Fruit fly (Drosophila melanogaster) whole organism, embryonic: ENCODE data around the gene Cpr64Ad.
A peak's percentile ranks its signal among the peaks of the same experiment; 100 is the strongest.

Experiments used
- Atf3 ChIP-seq: fragments of 200-800 bp; sonication (Bioruptor generic); optimal IDR thresholded peaks from 3 replicates; lab custom pipeline; 2016; ENCODE audit warnings: missing biosample characterization, missing genetic modification characterization
- Bteb2 ChIP-seq: fragments of 200-800 bp; sonication (Bioruptor generic); optimal IDR thresholded peaks from 2 replicates; lab custom pipeline; 2016; ENCODE audit warnings: missing biosample characterization, missing genetic modification characterization
- CG10267 ChIP-seq: fragments of 200-800 bp; sonication (Bioruptor generic); optimal IDR thresholded peaks from 2 replicates; lab custom pipeline; 2018; ENCODE audit warnings: missing biosample characterization, mild to moderate bottlenecking, missing genetic modification characterization, moderate library complexity
- CG10274 ChIP-seq: fragments of 200-800 bp; sonication (Bioruptor generic); optimal IDR thresholded peaks from 3 replicates; lab custom pipeline; 2017; ENCODE audit warnings: missing biosample characterization, mild to moderate bottlenecking, missing genetic modification characterization
- CG12942 ChIP-seq: fragments of 200-800 bp; sonication (Bioruptor generic); optimal IDR thresholded peaks from 3 replicates; lab custom pipeline; 2016; ENCODE audit warnings: missing biosample characterization, missing genetic modification characterization
- CG13296 ChIP-seq: fragments of 200-800 bp; sonication (Bioruptor generic); optimal IDR thresholded peaks from 3 replicates; lab custom pipeline; 2018; ENCODE audit warnings: missing biosample characterization, mild to moderate bottlenecking, missing genetic modification characterization
- CG15514 ChIP-seq: fragments of 200-800 bp; sonication (Bioruptor generic); optimal IDR thresholded peaks from 3 replicates; lab custom pipeline; 2017; ENCODE audit warnings: missing biosample characterization, missing genetic modification characterization, mild to moderate bottlenecking, moderate library complexity, missing genetic modification reagents
- CG16779 ChIP-seq: fragments of 200-800 bp; sonication (Bioruptor generic); IDR thresholded peaks from 2 replicates; pipeline ENCODE4 v1.3.6; 2022; ENCODE audit warnings: missing biosample characterization, missing genetic modification characterization
- CG18599 ChIP-seq: fragments of 200-800 bp; sonication (Bioruptor generic); optimal IDR thresholded peaks from 3 replicates; lab custom pipeline; 2017; ENCODE audit warnings: missing biosample characterization, missing genetic modification characterization, mild to moderate bottlenecking, moderate library complexity, missing genetic modification reagents
- CG2120 ChIP-seq: fragments of 200-800 bp; sonication (Bioruptor generic); optimal IDR thresholded peaks from 3 replicates; lab custom pipeline; 2016; ENCODE audit warnings: missing biosample characterization, missing genetic modification characterization
- CG2129 ChIP-seq: fragments of 200-800 bp; sonication (Bioruptor generic); IDR thresholded peaks from 2 replicates; pipeline ENCODE4 v1.3.6; 2022; ENCODE audit warnings: missing biosample characterization, missing genetic modification characterization; ENCODE audit not compliant: partially characterized antibody
- CG3995 ChIP-seq: fragments of 200-800 bp; sonication (Bioruptor generic); optimal IDR thresholded peaks from 3 replicates; lab custom pipeline; 2016; ENCODE audit warnings: missing biosample characterization, missing genetic modification characterization
- CG4328 ChIP-seq: fragments of 200-800 bp; sonication (Bioruptor generic); optimal IDR thresholded peaks from 3 replicates; lab custom pipeline; 2017; ENCODE audit warnings: missing biosample characterization, missing genetic modification reagents, missing genetic modification characterization
- CG4360 ChIP-seq: fragments of 200-800 bp; sonication (Bioruptor generic); IDR thresholded peaks from 2 replicates; pipeline ENCODE4 v1.3.6; 2022; ENCODE audit warnings: missing biosample characterization, missing genetic modification characterization
- CG6254 ChIP-seq: fragments of 200-800 bp; sonication (Bioruptor generic); optimal IDR thresholded peaks from 3 replicates; lab custom pipeline; 2017; ENCODE audit warnings: mild to moderate bottlenecking, missing biosample characterization, missing genetic modification reagents, missing genetic modification characterization
- CG6683 ChIP-seq: fragments of 200-800 bp; sonication (Bioruptor generic); optimal IDR thresholded peaks from 2 replicates; lab custom pipeline; 2017; ENCODE audit warnings: missing biosample characterization, mild to moderate bottlenecking, missing genetic modification characterization, missing genetic modification reagents
- CG8281 ChIP-seq: fragments of 200-800 bp; sonication (Bioruptor generic); optimal IDR thresholded peaks from 2 replicates; lab custom pipeline; 2018; ENCODE audit warnings: missing biosample characterization, mild to moderate bottlenecking, missing genetic modification characterization, moderate library complexity
- CG8944 ChIP-seq: fragments of 200-800 bp; sonication (Bioruptor generic); optimal IDR thresholded peaks from 3 replicates; lab custom pipeline; 2016; ENCODE audit warnings: missing biosample characterization, missing genetic modification characterization
- CG9437 ChIP-seq: fragments of 200-800 bp; sonication (Bioruptor generic); optimal IDR thresholded peaks from 2 replicates; lab custom pipeline; 2018; ENCODE audit warnings: missing biosample characterization, mild to moderate bottlenecking, missing genetic modification characterization
- Dll ChIP-seq: fragments of 200-800 bp; sonication (Bioruptor generic); IDR thresholded peaks from 4 replicates; pipeline ENCODE4 v1.3.6; 2022; ENCODE audit warnings: missing biosample characterization, missing genetic modification characterization; ENCODE audit not compliant: partially characterized antibody
- Ets65A ChIP-seq: fragments of 200-800 bp; sonication (Bioruptor generic); peaks from one replicate; lab custom pipeline; 2016; ENCODE audit warnings: missing biosample characterization, missing genetic modification characterization
- Fer2 ChIP-seq: fragments of 200-800 bp; sonication (Bioruptor generic); optimal IDR thresholded peaks from 2 replicates; lab custom pipeline; 2018; ENCODE audit warnings: missing biosample characterization, mild to moderate bottlenecking, missing genetic modification characterization, moderate library complexity
- Hmr ChIP-seq: fragments of 200-800 bp; sonication (Bioruptor generic); optimal IDR thresholded peaks from 3 replicates; lab custom pipeline; 2017; ENCODE audit warnings: mild to moderate bottlenecking, missing biosample characterization, missing genetic modification reagents, missing genetic modification characterization
- Hsf ChIP-seq: fragments of 200-800 bp; sonication (Bioruptor generic); optimal IDR thresholded peaks from 3 replicates; lab custom pipeline; 2016; ENCODE audit warnings: missing biosample characterization, missing genetic modification characterization
- MBD-R2 ChIP-seq: fragments of 200-800 bp; sonication (Bioruptor generic); IDR thresholded peaks from 2 replicates; pipeline ENCODE4 v1.3.6; 2022; ENCODE audit warnings: missing biosample characterization, missing genetic modification characterization
- MTF-1 ChIP-seq: fragments of 200-800 bp; sonication (Bioruptor generic); optimal IDR thresholded peaks from 2 replicates; lab custom pipeline; 2018; ENCODE audit warnings: missing biosample characterization, mild to moderate bottlenecking, missing genetic modification characterization, borderline replicate concordance
- Pdp1 ChIP-seq, 2 experiments: fragments of 200-800 bp; sonication (Bioruptor generic); optimal IDR thresholded peaks; 3 replicates each; lab custom pipeline; 2016; ENCODE audit warnings: missing biosample characterization in 2 of 2, missing genetic modification characterization in 2 of 2, mild to moderate bottlenecking in 1 of 2, moderate library complexity in 1 of 2
- Ptx1 ChIP-seq: fragments of 200-800 bp; sonication (Bioruptor generic); IDR thresholded peaks from 2 replicates; pipeline ENCODE4 v1.3.6; 2022; ENCODE audit warnings: missing biosample characterization, missing genetic modification characterization
- Rfx ChIP-seq: fragments of 200-800 bp; sonication (Bioruptor generic); IDR thresholded peaks from 2 replicates; pipeline ENCODE4 v1.3.6; 2022; ENCODE audit warnings: missing biosample characterization, missing genetic modification characterization
- Side ChIP-seq: fragments of 200-800 bp; sonication (Bioruptor generic); optimal IDR thresholded peaks from 2 replicates; lab custom pipeline; 2016; ENCODE audit warnings: missing biosample characterization, missing genetic modification characterization
- Sry-β ChIP-seq: fragments of 200-800 bp; sonication (Bioruptor generic); optimal IDR thresholded peaks from 2 replicates; lab custom pipeline; 2018; ENCODE audit warnings: missing biosample characterization, mild to moderate bottlenecking, missing genetic modification characterization, moderate library complexity
- Trl ChIP-seq, 3 experiments: fragments of >200 bp in 2 of 3; fragments of 200-800 bp in 1 of 3; sonication (Bioruptor generic) in 1 of 3; optimal IDR thresholded peaks; 2 replicates in 1 of 3; 3 replicates in 2 of 3; lab custom pipeline; 2016 to 2017; ENCODE audit warnings: missing biosample characterization in 1 of 3, missing genetic modification characterization in 1 of 3
- ab ChIP-seq: fragments of 200-800 bp; sonication (Bioruptor generic); optimal IDR thresholded peaks from 2 replicates; lab custom pipeline; 2016; ENCODE audit warnings: missing biosample characterization, missing genetic modification characterization
- ap ChIP-seq: fragments of 200-800 bp; sonication (Bioruptor generic); IDR thresholded peaks from 2 replicates; pipeline ENCODE4 v1.3.6; 2022; ENCODE audit warnings: missing biosample characterization, missing genetic modification characterization
- bcd ChIP-seq: fragments of 200-800 bp; sonication (Bioruptor generic); optimal IDR thresholded peaks from 2 replicates; lab custom pipeline; 2017; ENCODE audit warnings: missing biosample characterization, mild to moderate bottlenecking, missing genetic modification characterization
- ewg ChIP-seq: fragments of 200-800 bp; sonication (Bioruptor generic); optimal IDR thresholded peaks from 3 replicates; lab custom pipeline; 2017; ENCODE audit warnings: mild to moderate bottlenecking, missing biosample characterization, missing genetic modification reagents, missing genetic modification characterization
- fd3F ChIP-seq: fragments of 200-800 bp; sonication (Bioruptor generic); optimal IDR thresholded peaks from 2 replicates; lab custom pipeline; 2018; ENCODE audit warnings: missing biosample characterization, mild to moderate bottlenecking, missing genetic modification characterization, moderate library complexity
- gsb ChIP-seq: fragments of 200-800 bp; sonication (Bioruptor generic); IDR thresholded peaks from 2 replicates; pipeline ENCODE4 v1.3.6; 2022; ENCODE audit warnings: missing biosample characterization, missing genetic modification characterization
- gsb-n ChIP-seq: fragments of 200-800 bp; sonication (Bioruptor generic); optimal IDR thresholded peaks from 3 replicates; lab custom pipeline; 2018; ENCODE audit warnings: missing biosample characterization, mild to moderate bottlenecking, missing genetic modification characterization
- h ChIP-seq: fragments of >200 bp; optimal IDR thresholded peaks from 2 replicates; lab custom pipeline; 2017
- ranshi ChIP-seq: fragments of 200-800 bp; sonication (Bioruptor generic); IDR thresholded peaks from 2 replicates; pipeline ENCODE4 v1.3.6; 2022; ENCODE audit warnings: missing biosample characterization, missing genetic modification characterization
- row ChIP-seq: fragments of 200-800 bp; sonication (Bioruptor generic); IDR thresholded peaks from 3 replicates; pipeline ENCODE4 v1.3.6; 2022; ENCODE audit warnings: missing biosample characterization, missing genetic modification characterization
- seq ChIP-seq: fragments of 200-800 bp; sonication (Bioruptor generic); IDR thresholded peaks from 2 replicates; pipeline ENCODE4 v1.3.6; 2022; ENCODE audit warnings: missing biosample characterization, missing genetic modification characterization
- slbo ChIP-seq: fragments of 200-800 bp; sonication (Bioruptor generic); IDR thresholded peaks from 2 replicates; pipeline ENCODE4 v1.3.6; 2022; ENCODE audit warnings: missing biosample characterization, missing genetic modification characterization
- slou ChIP-seq: fragments of 200-800 bp; sonication (Bioruptor generic); optimal IDR thresholded peaks from 3 replicates; lab custom pipeline; 2016; ENCODE audit warnings: missing biosample characterization, missing genetic modification characterization
- sob ChIP-seq: fragments of 200-800 bp; sonication (Bioruptor generic); IDR thresholded peaks from 2 replicates; pipeline ENCODE4 v1.3.6; 2022; ENCODE audit warnings: missing biosample characterization, missing genetic modification characterization
- unc-4 ChIP-seq: fragments of 200-800 bp; sonication (Bioruptor generic); IDR thresholded peaks from 2 replicates; pipeline ENCODE4 v1.3.6; 2022; ENCODE audit warnings: missing biosample characterization, missing genetic modification characterization; ENCODE audit not compliant: partially characterized antibody

Gene Cpr64Ad

DNA sequence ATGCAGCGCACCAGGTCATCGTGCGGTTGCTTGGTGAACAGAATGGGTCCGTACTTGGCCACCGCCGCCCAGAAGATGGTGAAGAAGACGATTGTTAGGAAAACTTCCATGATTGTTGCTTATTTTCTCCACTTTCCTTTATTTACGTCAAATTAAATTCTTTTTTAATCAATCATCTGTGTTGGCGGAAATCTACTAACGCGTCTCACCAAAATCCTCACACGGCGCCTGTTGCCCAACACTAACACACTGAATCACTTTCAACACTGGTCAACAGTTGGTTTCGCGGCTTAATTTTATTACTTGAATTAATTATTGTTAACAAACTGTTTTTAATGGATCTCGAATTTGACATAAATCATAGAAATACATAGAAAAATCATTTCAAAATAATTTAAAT is 28.5 kb upstream of the Cpr64Ad start, which contains the start of gene VhaM9.7-c (continued):
- TF ChIP-seq MTF-1 (GFP tag; lab: Kevin White, UChicago) (no peak), CG16779 (GFP tag; lab: Robert Waterston, UW) (no peak), sob (GFP tag; lab: Robert Waterston, UW) (peak; percentile 68), CG8944 (no peak), CG6683 (GFP tag; lab: Kevin White, UChicago) (no peak), CG8281 (no peak), ranshi (GFP tag; lab: Robert Waterston, UW) (no peak), Ptx1 (GFP tag; lab: Robert Waterston, UW) (no peak), h (lab: Kevin White, UChicago) (no peak), CG10274 (GFP tag; lab: Kevin White, UChicago) (no peak), slbo (GFP tag; lab: Robert Waterston, UW) (peak; percentile 53; the same call in 1 of the 2 replicates), fd3F (GFP tag; lab: Kevin White, UChicago) (no peak), CG4328 (no peak), CG4360 (no peak), unc-4 (no peak), seq (GFP tag; lab: Robert Waterston, UW) (no peak), CG13296 (GFP tag; lab: Kevin White, UChicago) (peak; percentile 2), CG10267 (peak; percentile 96), gsb (GFP tag; lab: Robert Waterston, UW) (no peak)

- TF ChIP-seq row (peak; percentile 58), Sry-β (GFP tag; lab: Kevin White, UChicago) (peak; percentile 86), ap (GFP tag; lab: Robert Waterston, UW) (no peak), CG2129 (no peak), CG2120 (GFP tag; lab: Kevin White, UChicago) (peak; percentile 18), CG15514 (GFP tag; lab: Kevin White, UChicago) (peak; percentile 5), Ets65A (peak; percentile 61), Fer2 (tag; lab: Kevin White, UChicago) (no peak), CG18599 (GFP tag; lab: Kevin White, UChicago) (peak; percentile 16), Hsf (GFP tag; lab: Kevin White, UChicago) (no peak), Pdp1 (GFP tag; optimal IDR thresholded peaks at IDR 0.05; lab: Kevin White, UChicago) (peak in 1 of 2 experiments; percentile 50), CG3995 (peak; percentile 3), Trl (optimal IDR thresholded peaks at IDR 0.05; lab: Kevin White, UChicago) (peak; percentile 3 to 18), Trl (GFP tag; optimal IDR thresholded peaks at IDR 0.05; lab: Kevin White, UChicago) (no peak), CG9437 (peak; percentile 23), ewg (GFP tag; lab: Kevin White, UChicago) (peak; percentile 89), Rfx (GFP tag; lab: Robert Waterston, UW) (no peak)
These were observed 27.2 kb upstream of the Cpr64Ad start, which contains the start of the genes Teh2 and tipE for dm6 chr3L:4187930-4188523. Teh2 (minus strand) TSS chr3L:4188023. tipE (plus strand) TSS chr3L:4188499.

DNA sequence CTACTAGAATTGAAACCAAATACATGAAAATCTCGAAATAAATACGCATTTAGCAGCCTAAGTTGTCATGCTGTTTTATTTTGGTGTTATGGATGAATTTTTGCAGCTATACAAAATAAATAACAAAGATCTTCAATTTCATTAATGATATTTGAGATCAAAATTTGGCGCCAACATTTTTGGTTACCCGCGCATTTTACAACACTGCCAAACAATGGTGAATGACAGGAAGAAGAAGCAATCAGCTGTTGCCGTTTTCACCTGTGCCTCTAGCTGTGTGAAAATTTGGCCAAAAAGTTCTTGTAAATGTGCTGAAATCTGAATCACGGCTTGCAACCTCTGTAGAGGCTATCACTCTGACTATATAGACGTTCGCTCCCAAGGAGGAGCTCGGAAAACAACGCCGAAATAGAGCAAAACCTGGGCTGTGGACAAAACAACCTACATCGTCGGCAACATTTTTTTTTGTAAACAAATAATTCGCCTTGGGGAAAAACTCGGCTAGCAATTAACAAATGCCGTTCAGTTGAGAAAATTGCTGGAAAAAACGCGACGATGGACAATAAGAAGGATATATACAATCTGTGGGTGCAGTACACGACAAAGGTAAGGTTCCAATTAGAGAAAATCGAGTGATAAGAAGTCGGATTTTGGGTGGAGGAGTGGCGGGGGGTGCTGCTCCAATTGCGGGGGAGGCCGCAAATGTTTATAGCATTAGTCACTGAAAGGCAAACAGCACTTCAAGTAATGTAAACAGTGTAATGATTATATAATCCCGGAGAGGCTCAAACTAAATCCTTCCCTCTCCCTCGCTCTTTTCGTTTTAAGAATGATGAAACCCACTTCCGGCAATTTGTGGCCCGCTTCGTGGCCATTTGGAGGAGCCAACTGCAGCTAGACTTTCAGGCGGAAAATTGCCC is 21.2 kb upstream of the Cpr64Ad start, which contains the start of gene CG43367:
Gene CG43367, plus strand, starts transcription at position 264 of the 920 bp plus-strand sequence.
- peak; percentile 6 for TF ChIP-seq Hmr (GFP tag; lab: Kevin White, UChicago)
- no peak for TF ChIP-seq ab
- TF ChIP-seq slou (GFP tag; lab: Kevin White, UChicago): no peak
- TF ChIP-seq Bteb2 (GFP tag; lab: Kevin White, UChicago): no peak
- no peak for TF ChIP-seq CG12942
- peak; percentile 89 for TF ChIP-seq MBD-R2 (GFP tag; lab: Robert Waterston, UW)
- no peak for TF ChIP-seq CG6254 (GFP tag; lab: Kevin White, UChicago)
- peak; percentile 20 for TF ChIP-seq Side
- no peak for TF ChIP-seq Atf3 (GFP tag; lab: Kevin White, UChicago)
- TF ChIP-seq ap (GFP tag; lab: Robert Waterston, UW): no peak
- 0 out of 4 replicates have a peak, but pooled peaks have one; percentile 32 for TF ChIP-seq Dll (GFP tag; lab: Robert Waterston, UW)
- no peak for TF ChIP-seq bcd (GFP tag; lab: Kevin White, UChicago)
- no peak for TF ChIP-seq gsb-n (tag; lab: Kevin White, UChicago)
